Fruit fly (Drosophila melanogaster) whole organism, pupa: ENCODE results near the gene CG9525.

Experiments
- CG10348 ChIP-seq: fragments of 200-800 bp; sonication (Bioruptor generic); IDR thresholded peaks from 2 replicates; pipeline ENCODE4 v1.3.6; 2022; ENCODE audit warnings: missing biosample characterization, missing genetic modification characterization
- CG12605 ChIP-seq: fragments of 200-800 bp; sonication (Bioruptor generic); IDR thresholded peaks from 2 replicates; pipeline ENCODE4 v1.3.6; 2022; ENCODE audit warnings: missing biosample characterization, missing genetic modification characterization
- CG13204 ChIP-seq: fragments of 200-800 bp; sonication (Bioruptor generic); optimal IDR thresholded peaks from 2 replicates; lab custom pipeline; 2018; ENCODE audit warnings: missing biosample characterization, mild to moderate bottlenecking, missing genetic modification characterization, moderate library complexity
- CG14655 ChIP-seq: fragments of 200-800 bp; sonication (Bioruptor generic); optimal IDR thresholded peaks from 3 replicates; lab custom pipeline; 2017; ENCODE audit warnings: mild to moderate bottlenecking, missing biosample characterization, missing genetic modification reagents, missing genetic modification characterization
- CG15710 ChIP-seq: fragments of 200-800 bp; sonication (Bioruptor generic); optimal IDR thresholded peaks from 2 replicates; lab custom pipeline; 2018; ENCODE audit warnings: missing biosample characterization, mild to moderate bottlenecking, missing genetic modification characterization, moderate library complexity
- CG17806 ChIP-seq: fragments of 200-800 bp; sonication (Bioruptor generic); optimal IDR thresholded peaks from 2 replicates; lab custom pipeline; 2018; ENCODE audit warnings: missing biosample characterization, mild to moderate bottlenecking, missing genetic modification characterization, moderate library complexity
- CG32121 ChIP-seq: fragments of 200-800 bp; sonication (Bioruptor generic); IDR thresholded peaks from 2 replicates; pipeline ENCODE4 v1.3.6; 2022; ENCODE audit warnings: missing biosample characterization, missing genetic modification characterization
- CG34367 ChIP-seq: fragments of 200-800 bp; sonication (Bioruptor generic); optimal IDR thresholded peaks from 2 replicates; lab custom pipeline; 2018; ENCODE audit warnings: missing biosample characterization, mild to moderate bottlenecking, missing genetic modification characterization
- CG4496 ChIP-seq: fragments of 200-800 bp; sonication (Bioruptor generic); IDR thresholded peaks from 3 replicates; pipeline ENCODE4 v1.3.6; 2022; ENCODE audit warnings: missing biosample characterization, missing genetic modification characterization
- CG8159 ChIP-seq: fragments of 200-800 bp; sonication (Bioruptor generic); optimal IDR thresholded peaks from 3 replicates; lab custom pipeline; 2018; ENCODE audit warnings: missing biosample characterization, mild to moderate bottlenecking, missing genetic modification characterization, moderate library complexity
- CG8301 ChIP-seq: fragments of 200-800 bp; sonication (Bioruptor generic); optimal IDR thresholded peaks from 2 replicates; lab custom pipeline; 2018; ENCODE audit warnings: missing biosample characterization, mild to moderate bottlenecking, missing genetic modification characterization
- CG9948 ChIP-seq: fragments of 200-800 bp; sonication (Bioruptor generic); optimal IDR thresholded peaks from 2 replicates; lab custom pipeline; 2018; ENCODE audit warnings: missing biosample characterization, mild to moderate bottlenecking, missing genetic modification characterization, moderate library complexity
- D1 ChIP-seq: fragments of 200-800 bp; sonication (Bioruptor generic); optimal IDR thresholded peaks from 2 replicates; lab custom pipeline; 2018; ENCODE audit warnings: missing biosample characterization, mild to moderate bottlenecking, missing genetic modification characterization, moderate library complexity
- EcR ChIP-seq: fragments of 200-800 bp; sonication (Bioruptor generic); optimal IDR thresholded peaks from 3 replicates; lab custom pipeline; 2019; ENCODE audit warnings: missing biosample characterization, missing genetic modification characterization, mild to moderate bottlenecking, moderate library complexity, missing genetic modification reagents
- Ets98B ChIP-seq: fragments of 200-800 bp; sonication (Bioruptor generic); IDR thresholded peaks from 2 replicates; pipeline ENCODE4 v1.3.6; 2022; ENCODE audit warnings: missing biosample characterization, missing genetic modification characterization
- Pif1A ChIP-seq: fragments of 200-800 bp; sonication (Bioruptor generic); optimal IDR thresholded peaks from 3 replicates; lab custom pipeline; 2016; ENCODE audit warnings: missing biosample characterization, missing genetic modification characterization
- Pif1B ChIP-seq: fragments of 200-800 bp; sonication (Bioruptor generic); optimal IDR thresholded peaks from 3 replicates; lab custom pipeline; 2016; ENCODE audit warnings: missing biosample characterization, missing genetic modification characterization
- Snoo ChIP-seq: fragments of 200-800 bp; sonication (Bioruptor generic); optimal IDR thresholded peaks from 3 replicates; lab custom pipeline; 2017; ENCODE audit warnings: missing biosample characterization, mild to moderate bottlenecking, missing genetic modification characterization, inconsistent platforms
- fd96Ca ChIP-seq: fragments of 200-800 bp; sonication (Bioruptor generic); IDR thresholded peaks from 3 replicates; pipeline ENCODE4 v1.3.6; 2022; ENCODE audit warnings: missing biosample characterization, missing genetic modification characterization
- gl ChIP-seq: fragments of 200-800 bp; sonication (Bioruptor generic); optimal IDR thresholded peaks from 2 replicates; lab custom pipeline; 2018; ENCODE audit warnings: missing biosample characterization, mild to moderate bottlenecking, missing genetic modification characterization
- rn ChIP-seq: fragments of 200-800 bp; sonication (Bioruptor generic); IDR thresholded peaks from 2 replicates; pipeline ENCODE4 v1.3.6; 2022; ENCODE audit warnings: missing biosample characterization, missing genetic modification characterization

CG9525 gene

dm6 chr2L:8959001-8959461 lies 3.1 kb downstream of the CG9525 start, which contains the start of gene CG31886:
TSS of gene CG31886 (minus strand) at chr2L:8959051.
- TF ChIP-seq fd96Ca (peak; percentile 72), Ets98B (no peak; the same call in none of the 2 replicates), CG14655 (GFP tag; lab: Kevin White, UChicago) (peak; percentile 72), Pif1A (GFP tag; lab: Kevin White, UChicago) (peak; percentile 35), Pif1B (GFP tag; lab: Kevin White, UChicago) (peak; percentile 27)

- peak; percentile 75 for TF ChIP-seq D1 (tag; lab: Kevin White, UChicago)
- peak; percentile 96 for TF ChIP-seq CG12605 (GFP tag; lab: Robert Waterston, UW)
- TF ChIP-seq CG17806 (tag; lab: Kevin White, UChicago), result peak; percentile 85
- no peak for TF ChIP-seq EcR (GFP tag; lab: Kevin White, UChicago)
- TF ChIP-seq Snoo (tag; lab: Kevin White, UChicago), result peak; percentile 88
- peak; percentile 86 for TF ChIP-seq CG14655 (GFP tag; lab: Kevin White, UChicago)
- peak; percentile 84 for TF ChIP-seq CG10348
- TF ChIP-seq CG15710 (tag; lab: Kevin White, UChicago), result peak; percentile 81
- TF ChIP-seq Ets98B, result peak; percentile 95
- peak; percentile 74 for TF ChIP-seq CG34367 (tag; lab: Kevin White, UChicago)
- TF ChIP-seq rn (GFP tag; lab: Robert Waterston, UW), result peak; percentile 93
- TF ChIP-seq CG13204, result no peak
- TF ChIP-seq fd96Ca, result peak; percentile 65; the same call in 1 of the 3 replicates
- peak; percentile 86 for TF ChIP-seq Pif1A (GFP tag; lab: Kevin White, UChicago)
- peak; percentile 46 for TF ChIP-seq gl (tag; lab: Kevin White, UChicago)
- peak; percentile 97 for TF ChIP-seq CG4496 (GFP tag; lab: Robert Waterston, UW)
- peak; percentile 86 for TF ChIP-seq CG8301 (tag; lab: Kevin White, UChicago)
- peak; percentile 97 for TF ChIP-seq CG32121 (GFP tag; lab: Robert Waterston, UW)
- TF ChIP-seq Pif1B (GFP tag; lab: Kevin White, UChicago), result peak; percentile 68
- TF ChIP-seq CG9948, result peak; percentile 82
- TF ChIP-seq CG8159 (tag; lab: Kevin White, UChicago), result peak; percentile 85
Observed at dm6 chr2L:8958046-8958497, 4.1 kb downstream of the CG9525 start.

- TF ChIP-seq Pif1A (GFP tag; lab: Kevin White, UChicago) (no peak), gl (tag; lab: Kevin White, UChicago) (no peak), Snoo (tag; lab: Kevin White, UChicago) (no peak), rn (GFP tag; lab: Robert Waterston, UW) (no peak), fd96Ca (no peak), CG10348 (no peak), CG4496 (GFP tag; lab: Robert Waterston, UW) (no peak), Ets98B (no peak), CG12605 (GFP tag; lab: Robert Waterston, UW) (no peak), CG15710 (tag; lab: Kevin White, UChicago) (no peak), D1 (tag; lab: Kevin White, UChicago) (no peak), Pif1B (GFP tag; lab: Kevin White, UChicago) (no peak)
Observed at dm6 chr2L:8957152-8957551, 5.0 kb downstream of the CG9525 start.

- TF ChIP-seq rn (GFP tag; lab: Robert Waterston, UW) (no peak), CG12605 (GFP tag; lab: Robert Waterston, UW) (no peak), CG8301 (tag; lab: Kevin White, UChicago) (no peak), Ets98B (no peak), EcR (GFP tag; lab: Kevin White, UChicago) (no peak), fd96Ca (no peak), Snoo (tag; lab: Kevin White, UChicago) (no peak), Pif1A (GFP tag; lab: Kevin White, UChicago) (no peak), CG8159 (tag; lab: Kevin White, UChicago) (no peak), CG17806 (tag; lab: Kevin White, UChicago) (no peak), CG4496 (GFP tag; lab: Robert Waterston, UW) (no peak), gl (tag; lab: Kevin White, UChicago) (no peak), CG32121 (GFP tag; lab: Robert Waterston, UW) (no peak), CG15710 (tag; lab: Kevin White, UChicago) (no peak), D1 (tag; lab: Kevin White, UChicago) (no peak), CG34367 (tag; lab: Kevin White, UChicago) (no peak), CG14655 (GFP tag; lab: Kevin White, UChicago) (no peak)
- TF ChIP-seq, all 21 proteins: peak for 0
Observed at dm6 chr2L:8956336-8956726, 5.8 kb downstream of the CG9525 start.

- no peak for TF ChIP-seq CG10348
- no peak for TF ChIP-seq fd96Ca
- no peak for TF ChIP-seq CG8159 (tag; lab: Kevin White, UChicago)
Observed at dm6 chr2L:8955597-8956335, 6.4 kb downstream of the CG9525 start.
